Fruit fly (Drosophila melanogaster) whole organism, embryonic: ENCODE results near the gene Wdr33.

ENCODE experiments used
- Ada2b ChIP-seq: fragments of 200-800 bp; sonication (Bioruptor generic); IDR thresholded peaks from 2 replicates; pipeline ENCODE4 v1.3.6; 2022; ENCODE audit warnings: missing biosample characterization, missing genetic modification characterization
- Asciz ChIP-seq: fragments of 200-800 bp; sonication (Bioruptor generic); optimal IDR thresholded peaks from 2 replicates; lab custom pipeline; 2017; ENCODE audit warnings: missing biosample characterization, mild to moderate bottlenecking, missing genetic modification characterization, missing genetic modification reagents
- B-H2 ChIP-seq: fragments of 200-800 bp; sonication (Bioruptor generic); optimal IDR thresholded peaks from 2 replicates; lab custom pipeline; 2018; ENCODE audit warnings: missing biosample characterization, mild to moderate bottlenecking, missing genetic modification characterization
- CG10147 ChIP-seq: fragments of 200-800 bp; sonication (Bioruptor generic); optimal IDR thresholded peaks from 2 replicates; lab custom pipeline; 2019; ENCODE audit warnings: missing biosample characterization, mild to moderate bottlenecking, missing genetic modification characterization, moderate library complexity
- CG10267 ChIP-seq: fragments of 200-800 bp; sonication (Bioruptor generic); optimal IDR thresholded peaks from 2 replicates; lab custom pipeline; 2018; ENCODE audit warnings: missing biosample characterization, mild to moderate bottlenecking, missing genetic modification characterization, moderate library complexity
- CG10274 ChIP-seq: fragments of 200-800 bp; sonication (Bioruptor generic); optimal IDR thresholded peaks from 3 replicates; lab custom pipeline; 2017; ENCODE audit warnings: missing biosample characterization, mild to moderate bottlenecking, missing genetic modification characterization
- CG11093 ChIP-seq: fragments of 200-800 bp; sonication (Bioruptor generic); IDR thresholded peaks from 3 replicates; pipeline ENCODE4 v1.3.6; 2022; ENCODE audit warnings: missing biosample characterization, missing genetic modification characterization
- CG11504 ChIP-seq: fragments of 200-800 bp; sonication (Bioruptor generic); optimal IDR thresholded peaks from 3 replicates; lab custom pipeline; 2019; ENCODE audit warnings: missing biosample characterization, mild to moderate bottlenecking, missing genetic modification characterization, moderate library complexity
- CG11695 ChIP-seq: fragments of 200-800 bp; sonication (Bioruptor generic); IDR thresholded peaks from 3 replicates; pipeline ENCODE4 v1.3.6; 2022; ENCODE audit warnings: missing biosample characterization, missing genetic modification characterization
- CG11696 ChIP-seq: fragments of 200-800 bp; sonication (Bioruptor generic); IDR thresholded peaks from 2 replicates; pipeline ENCODE4 v1.3.6; 2022; ENCODE audit warnings: missing biosample characterization, missing genetic modification characterization
- CG14050 ChIP-seq: fragments of 200-800 bp; sonication (Bioruptor generic); IDR thresholded peaks from 3 replicates; pipeline ENCODE4 v1.3.6; 2022; ENCODE audit warnings: missing biosample characterization, missing genetic modification characterization
- CG14860 ChIP-seq: fragments of 200-800 bp; sonication (Bioruptor generic); IDR thresholded peaks from 3 replicates; pipeline ENCODE4 v1.3.6; 2022; ENCODE audit warnings: missing biosample characterization, missing genetic modification characterization; ENCODE audit not compliant: partially characterized antibody
- CG18011 ChIP-seq: fragments of 200-800 bp; sonication (Bioruptor generic); optimal IDR thresholded peaks from 2 replicates; lab custom pipeline; 2017; ENCODE audit warnings: missing biosample characterization, missing genetic modification characterization, mild to moderate bottlenecking, moderate library complexity, missing genotype
- CG18764 ChIP-seq: fragments of 200-800 bp; sonication (Bioruptor generic); optimal IDR thresholded peaks from 3 replicates; lab custom pipeline; 2016; ENCODE audit warnings: missing biosample characterization, missing genetic modification characterization
- CG2120 ChIP-seq: fragments of 200-800 bp; sonication (Bioruptor generic); optimal IDR thresholded peaks from 3 replicates; lab custom pipeline; 2016; ENCODE audit warnings: missing biosample characterization, missing genetic modification characterization
- CG2678 ChIP-seq: fragments of 200-800 bp; sonication (Bioruptor generic); optimal IDR thresholded peaks from 3 replicates; lab custom pipeline; 2019; ENCODE audit warnings: missing biosample characterization, mild to moderate bottlenecking, missing genetic modification characterization, moderate library complexity
- CG3065 ChIP-seq: fragments of 200-800 bp; sonication (Bioruptor generic); optimal IDR thresholded peaks from 2 replicates; lab custom pipeline; 2016; ENCODE audit warnings: missing biosample characterization, missing genetic modification characterization
- CG31441 ChIP-seq: fragments of 200-800 bp; sonication (Bioruptor generic); IDR thresholded peaks from 2 replicates; pipeline ENCODE4 v1.3.6; 2022; ENCODE audit warnings: missing biosample characterization, missing genetic modification characterization
- CG32772 ChIP-seq: fragments of 200-800 bp; sonication (Bioruptor generic); IDR thresholded peaks from 2 replicates; pipeline ENCODE4 v1.3.6; 2022; ENCODE audit warnings: missing biosample characterization, missing genetic modification characterization
- CG7271 ChIP-seq: fragments of 200-800 bp; sonication (Bioruptor generic); optimal IDR thresholded peaks from 2 replicates; lab custom pipeline; 2018; ENCODE audit warnings: missing biosample characterization, mild to moderate bottlenecking, missing genetic modification characterization, moderate library complexity
- Dbx ChIP-seq: fragments of 200-800 bp; sonication (Bioruptor generic); IDR thresholded peaks from 3 replicates; pipeline ENCODE4 v1.3.6; 2022; ENCODE audit warnings: missing biosample characterization, missing genetic modification characterization
- Deaf1 ChIP-seq: fragments of 200-800 bp; optimal IDR thresholded peaks from 3 replicates; lab custom pipeline; 2019; ENCODE audit warnings: missing biosample characterization, mild to moderate bottlenecking, missing genetic modification characterization, moderate library complexity
- Eip74EF ChIP-seq, 2 experiments: fragments of 200-800 bp in 1 of 2; fragments of >200 bp in 1 of 2; sonication (Bioruptor generic) in 1 of 2; optimal IDR thresholded peaks; 2 replicates each; lab custom pipeline; 2017 to 2019; ENCODE audit warnings: missing biosample characterization in 2 of 2, missing genetic modification characterization in 2 of 2, mild to moderate bottlenecking in 1 of 2, moderate library complexity in 1 of 2
- Fer1 ChIP-seq: fragments of 200-800 bp; sonication (Bioruptor generic); optimal IDR thresholded peaks from 2 replicates; lab custom pipeline; 2017; ENCODE audit warnings: missing biosample characterization, mild to moderate bottlenecking, missing genetic modification characterization
- Gsc ChIP-seq: fragments of 200-800 bp; sonication (Bioruptor generic); IDR thresholded peaks from 2 replicates; pipeline ENCODE4 v1.3.6; 2022; ENCODE audit warnings: missing biosample characterization, missing genetic modification characterization
- Hand ChIP-seq: fragments of 200-800 bp; sonication (Bioruptor generic); optimal IDR thresholded peaks from 2 replicates; lab custom pipeline; 2017; ENCODE audit warnings: mild to moderate bottlenecking, missing biosample characterization, missing genetic modification reagents, missing genetic modification characterization
- Jarid2 ChIP-seq: fragments of 200-800 bp; sonication (Bioruptor generic); optimal IDR thresholded peaks from 3 replicates; lab custom pipeline; 2017; ENCODE audit warnings: mild to moderate bottlenecking, missing biosample characterization, missing genetic modification reagents, missing genetic modification characterization
- NFAT ChIP-seq: fragments of 200-800 bp; sonication (Bioruptor generic); IDR thresholded peaks from 2 replicates; pipeline ENCODE4 v1.3.6; 2022; ENCODE audit warnings: missing biosample characterization, missing genetic modification characterization
- NK7.1 ChIP-seq: fragments of 200-800 bp; sonication (Bioruptor generic); optimal IDR thresholded peaks from 3 replicates; lab custom pipeline; 2016; ENCODE audit warnings: missing biosample characterization, missing genetic modification characterization
- Sin3A ChIP-seq: fragments of >200 bp; optimal IDR thresholded peaks from 2 replicates; lab custom pipeline; 2018
- Sox100B ChIP-seq: fragments of 200-800 bp; sonication (Bioruptor generic); optimal IDR thresholded peaks from 3 replicates; lab custom pipeline; 2018; ENCODE audit warnings: missing biosample characterization, mild to moderate bottlenecking, missing genetic modification characterization
- TFAM ChIP-seq: fragments of 200-800 bp; sonication (Bioruptor generic); optimal IDR thresholded peaks from 2 replicates; lab custom pipeline; 2017; ENCODE audit warnings: missing biosample characterization, missing genetic modification characterization, inconsistent platforms
- Taf1 ChIP-seq: fragments of 200-800 bp; sonication (Bioruptor generic); IDR thresholded peaks from 2 replicates; pipeline ENCODE4 v1.3.6; 2022; ENCODE audit warnings: missing biosample characterization, missing genetic modification characterization
- al ChIP-seq: fragments of 200-800 bp; sonication (Bioruptor generic); IDR thresholded peaks from 2 replicates; pipeline ENCODE4 v1.3.6; 2022; ENCODE audit warnings: missing biosample characterization, missing genetic modification characterization
- cg ChIP-seq: fragments of 200-800 bp; sonication (Bioruptor generic); optimal IDR thresholded peaks from 3 replicates; lab custom pipeline; 2019; ENCODE audit warnings: missing biosample characterization, mild to moderate bottlenecking, missing genetic modification characterization, moderate library complexity
- dmrt11E ChIP-seq: fragments of 200-800 bp; sonication (Bioruptor generic); optimal IDR thresholded peaks from 3 replicates; lab custom pipeline; 2018; ENCODE audit warnings: missing biosample characterization, mild to moderate bottlenecking, missing genetic modification characterization, moderate library complexity
- grau ChIP-seq: fragments of 200-800 bp; optimal IDR thresholded peaks from 3 replicates; lab custom pipeline; 2019; ENCODE audit warnings: missing biosample characterization, mild to moderate bottlenecking, missing genetic modification characterization, moderate library complexity
- gsb ChIP-seq: fragments of 200-800 bp; sonication (Bioruptor generic); IDR thresholded peaks from 2 replicates; pipeline ENCODE4 v1.3.6; 2022; ENCODE audit warnings: missing biosample characterization, missing genetic modification characterization
- gsb-n ChIP-seq: fragments of 200-800 bp; sonication (Bioruptor generic); optimal IDR thresholded peaks from 3 replicates; lab custom pipeline; 2018; ENCODE audit warnings: missing biosample characterization, mild to moderate bottlenecking, missing genetic modification characterization
- gt ChIP-seq: fragments of 200-800 bp; sonication (Bioruptor generic); IDR thresholded peaks from 2 replicates; pipeline ENCODE4 v1.3.6; 2022; ENCODE audit warnings: missing biosample characterization, missing genetic modification characterization
- hkb ChIP-seq, 2 experiments: fragments of 200-800 bp in 1 of 2; fragments of >200 bp in 1 of 2; sonication (Bioruptor generic) in 1 of 2; IDR thresholded peaks in 1 of 2; optimal IDR thresholded peaks in 1 of 2; 2 replicates each; pipeline versions ENCODE4 v1.3.6 to Lab custom; 2017 to 2022; ENCODE audit warnings: missing biosample characterization in 1 of 2, missing genetic modification characterization in 1 of 2
- insv ChIP-seq, 2 experiments: fragments of 200-800 bp; sonication (Bioruptor generic); optimal IDR thresholded peaks; 3 replicates each; lab custom pipeline; 2016 to 2018; ENCODE audit warnings: missing biosample characterization in 2 of 2, missing genetic modification characterization in 2 of 2
- odd ChIP-seq: fragments of 200-800 bp; sonication (Bioruptor generic); optimal IDR thresholded peaks from 2 replicates; lab custom pipeline; 2017; ENCODE audit warnings: missing biosample characterization, mild to moderate bottlenecking, missing genetic modification characterization
- row ChIP-seq: fragments of 200-800 bp; sonication (Bioruptor generic); IDR thresholded peaks from 3 replicates; pipeline ENCODE4 v1.3.6; 2022; ENCODE audit warnings: missing biosample characterization, missing genetic modification characterization
- salm ChIP-seq: fragments of 200-800 bp; sonication (Bioruptor generic); optimal IDR thresholded peaks from 2 replicates; lab custom pipeline; 2018; ENCODE audit warnings: missing biosample characterization, mild to moderate bottlenecking, missing genetic modification characterization
- sug ChIP-seq: fragments of 200-800 bp; optimal IDR thresholded peaks from 2 replicates; lab custom pipeline; 2019; ENCODE audit warnings: missing biosample characterization, mild to moderate bottlenecking, missing genetic modification characterization, moderate library complexity
- tll ChIP-seq, 2 experiments: fragments of 200-800 bp in 1 of 2; fragments of >200 bp in 1 of 2; sonication (Bioruptor generic) in 1 of 2; optimal IDR thresholded peaks; 2 replicates each; lab custom pipeline; 2017 to 2019; ENCODE audit warnings: missing biosample characterization in 2 of 2, missing genetic modification characterization in 2 of 2, mild to moderate bottlenecking in 1 of 2, moderate library complexity in 1 of 2
- twi ChIP-seq: fragments of 200-800 bp; optimal IDR thresholded peaks from 2 replicates; lab custom pipeline; 2019; ENCODE audit warnings: missing biosample characterization, mild to moderate bottlenecking, missing genetic modification characterization, moderate library complexity
- zen ChIP-seq: fragments of 200-800 bp; sonication (Bioruptor generic); optimal IDR thresholded peaks from 3 replicates; lab custom pipeline; 2018; ENCODE audit warnings: missing biosample characterization, mild to moderate bottlenecking, missing genetic modification characterization, moderate library complexity

Gene Wdr33

DNA sequence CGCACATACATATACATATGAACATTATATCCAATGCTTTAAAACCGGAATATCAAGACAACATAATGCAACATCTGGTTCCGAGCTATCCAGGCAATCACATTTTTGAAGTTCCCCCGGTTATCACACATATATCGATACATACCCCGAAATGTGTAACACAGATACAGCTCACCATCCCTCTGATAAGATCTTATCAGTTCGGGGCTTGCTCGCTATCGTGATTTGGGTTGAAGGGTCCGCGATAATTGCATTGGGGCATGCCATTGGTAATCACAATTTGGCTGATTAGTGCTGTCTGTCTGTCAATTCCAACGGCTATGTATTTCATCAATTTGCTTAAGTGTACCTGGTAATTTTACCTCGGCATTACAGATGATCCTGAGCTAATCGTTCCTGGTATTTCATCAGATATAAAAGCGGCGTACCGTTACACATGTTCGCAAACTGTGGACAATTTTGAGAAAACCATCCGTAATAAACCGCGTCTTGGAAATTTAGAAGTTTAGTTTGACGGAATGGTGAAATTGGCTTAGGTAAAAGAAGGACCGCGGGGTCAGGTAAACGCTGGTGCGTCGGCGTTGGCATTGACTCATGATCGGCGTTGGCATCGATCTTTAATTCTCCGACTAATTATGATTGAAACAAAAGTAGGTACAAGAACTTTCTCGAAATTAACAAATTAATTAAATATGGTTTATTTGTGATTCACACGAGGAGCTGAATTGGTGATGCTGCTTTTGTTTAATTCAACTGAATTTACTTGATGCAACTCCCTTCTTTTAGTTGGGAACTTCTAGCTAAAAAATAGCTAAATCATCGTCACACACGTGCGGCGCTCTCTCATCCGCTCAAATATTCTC lies 11.6 kb downstream of the Wdr33 start (continued):
- peak; percentile 76 for TF ChIP-seq zen
- no peak for TF ChIP-seq grau (tag; lab: Kevin White, UChicago)
- TF ChIP-seq dmrt11E (tag; lab: Kevin White, UChicago) = no peak
- no peak for TF ChIP-seq Asciz
- no peak for TF ChIP-seq cg (GFP tag; lab: Kevin White, UChicago)
- no peak for TF ChIP-seq CG3065 (GFP tag; lab: Kevin White, UChicago)
- TF ChIP-seq CG10147 = no peak
- TF ChIP-seq gt (GFP tag; lab: Robert Waterston, UW) = no peak
- no peak for TF ChIP-seq Deaf1 (tag; lab: Kevin White, UChicago)
- no peak for TF ChIP-seq CG10274 (GFP tag; lab: Kevin White, UChicago)
- TF ChIP-seq TFAM (GFP tag; lab: Kevin White, UChicago) = no peak
- no peak for TF ChIP-seq CG10267
- TF ChIP-seq Hand (GFP tag; lab: Kevin White, UChicago) = no peak
- no peak for TF ChIP-seq NK7.1 (GFP tag; lab: Kevin White, UChicago)
- no peak for TF ChIP-seq CG31441 (GFP tag; lab: Robert Waterston, UW)
- no peak for TF ChIP-seq Jarid2 (GFP tag; lab: Kevin White, UChicago)
- no peak for TF ChIP-seq gsb-n (tag; lab: Kevin White, UChicago)
- TF ChIP-seq sug (tag; lab: Kevin White, UChicago) = peak; percentile 10
- no peak for TF ChIP-seq NFAT
- TF ChIP-seq B-H2 (GFP tag; lab: Kevin White, UChicago) = no peak
- TF ChIP-seq Sin3A (lab: Kevin White, UChicago) = no peak
- no peak for TF ChIP-seq gsb (GFP tag; lab: Robert Waterston, UW)
- no peak for TF ChIP-seq insv (GFP tag; optimal IDR thresholded peaks at IDR 0.05; lab: Kevin White, UChicago)
- peak; percentile 74 for TF ChIP-seq twi
- TF ChIP-seq Eip74EF (GFP tag; optimal IDR thresholded peaks at IDR 0.05; lab: Kevin White, UChicago) = no peak
- no peak for TF ChIP-seq CG18011 (GFP tag; lab: Kevin White, UChicago)
- TF ChIP-seq CG2120 (GFP tag; lab: Kevin White, UChicago) = no peak
- TF ChIP-seq CG11695 = no peak
- no peak for TF ChIP-seq Dbx (GFP tag; lab: Robert Waterston, UW)
- TF ChIP-seq CG32772 (GFP tag; lab: Robert Waterston, UW) = no peak
- no peak for TF ChIP-seq Ada2b (GFP tag; lab: Robert Waterston, UW)
- TF ChIP-seq hkb (optimal IDR thresholded peaks at IDR 0.05; lab: Kevin White, UChicago) = no peak
- no peak for TF ChIP-seq hkb (GFP tag; IDR thresholded peaks at IDR 0.05; lab: Robert Waterston, UW)
- TF ChIP-seq row (GFP tag; lab: Robert Waterston, UW) = peak; percentile 79
- TF ChIP-seq Fer1 (GFP tag; lab: Kevin White, UChicago) = no peak
- TF ChIP-seq CG14050 = no peak
- TF ChIP-seq CG2678 (tag; lab: Kevin White, UChicago) = no peak
- no peak for TF ChIP-seq Taf1
- no peak for TF ChIP-seq Gsc (GFP tag; lab: Robert Waterston, UW)
- TF ChIP-seq salm = no peak
- no peak for TF ChIP-seq CG14860 (GFP tag; lab: Robert Waterston, UW)
- TF ChIP-seq CG18764 (GFP tag; lab: Kevin White, UChicago) = no peak
- TF ChIP-seq tll (GFP tag; optimal IDR thresholded peaks at IDR 0.05; lab: Kevin White, UChicago) = peak in 1 of 2 experiments; percentile 14
- no peak for TF ChIP-seq CG11504 (tag; lab: Kevin White, UChicago)
- no peak for TF ChIP-seq CG11093 (GFP tag; lab: Robert Waterston, UW)
- TF ChIP-seq CG11696 (GFP tag; lab: Robert Waterston, UW) = no peak
- TF ChIP-seq CG7271 (tag; lab: Kevin White, UChicago) = no peak
- no peak for TF ChIP-seq odd (GFP tag; lab: Kevin White, UChicago)
- TF ChIP-seq Sox100B (GFP tag; lab: Kevin White, UChicago) = no peak
- no peak for TF ChIP-seq al (GFP tag; lab: Robert Waterston, UW)
